Fruit fly (Drosophila melanogaster): ENCODE data around the gene Fim.

DNA sequence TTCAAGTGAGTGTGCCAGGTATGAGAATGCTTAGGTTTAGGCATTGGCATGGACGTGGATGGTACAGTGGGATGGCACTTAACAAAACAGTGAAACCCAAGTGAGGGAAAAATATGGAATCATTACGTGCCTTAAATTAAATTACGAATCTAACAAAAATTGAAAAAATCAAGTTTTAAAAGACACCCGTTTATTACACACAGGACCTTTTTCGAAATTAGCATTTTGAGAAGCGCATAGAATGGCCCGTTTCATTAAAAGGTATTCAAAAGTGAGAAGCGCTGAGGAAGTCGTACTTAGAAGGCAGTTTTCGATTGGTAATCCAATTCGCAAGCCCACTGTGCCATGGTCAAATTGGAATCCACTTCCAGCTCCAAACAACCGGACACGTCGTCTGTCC, 34.6 kb upstream of the Fim start:
- TF ChIP-seq CTCF (optimal IDR thresholded peaks at IDR 0.05) (no peak), CG8478 (optimal IDR thresholded peaks at IDR 0.05) (no peak)

Measured in S2 (cell line).